Worm (Caenorhabditis elegans): ENCODE data around the gene arp-11.

DNA sequence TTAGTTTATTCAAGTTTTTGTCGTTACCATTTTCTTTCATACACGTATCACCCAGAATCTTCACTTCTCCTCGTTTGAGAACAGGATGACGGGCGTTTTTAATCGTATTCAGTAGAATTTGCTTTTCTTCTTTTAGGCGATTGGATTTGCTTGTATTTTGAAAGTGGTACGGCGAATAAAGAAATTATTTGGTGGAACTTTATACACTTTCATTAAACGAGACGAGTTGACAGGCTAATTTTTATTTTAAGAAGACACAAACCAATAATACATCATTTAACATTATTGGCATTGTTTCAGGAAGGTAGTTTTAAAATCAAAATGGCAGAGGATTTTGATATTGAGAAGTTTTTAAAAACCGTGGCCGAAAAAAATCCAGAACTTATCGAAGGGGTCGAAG, 12.9 kb upstream of the arp-11 start, which contains the start of gene C49H3.4:
- TF ChIP-seq ZK546.5 (tag; optimal IDR thresholded peaks at IDR 0.05) (no peak), nhr-11 (tag; optimal IDR thresholded peaks at IDR 0.05) (no peak), lsy-12 (tag; optimal IDR thresholded peaks at IDR 0.05) (no peak), lin-15B (tag; optimal IDR thresholded peaks at IDR 0.05) (no peak), nhr-23 (tag; optimal IDR thresholded peaks at IDR 0.05) (no peak), ceh-28 (tag; optimal IDR thresholded peaks at IDR 0.05) (no peak), jun-1 (tag; optimal IDR thresholded peaks at IDR 0.05) (no peak), nhr-12 (tag; optimal IDR thresholded peaks at IDR 0.05) (no peak), tbx-2 (tag; optimal IDR thresholded peaks at IDR 0.05) (no peak), pha-4 (tag; optimal IDR thresholded peaks at IDR 0.05) (no peak), nhr-43 (tag; optimal IDR thresholded peaks at IDR 0.05; ENCODE audit: poor library complexity, severe bottlenecking) (no peak), pqm-1 (tag; optimal IDR thresholded peaks at IDR 0.05) (no peak), zag-1 (tag; optimal IDR thresholded peaks at IDR 0.05) (no peak)

All from whole organism, L3 larva.